Worm (Caenorhabditis elegans) whole organism, late embryonic: ENCODE data around the gene srw-124.
"Not testable (repeated sequence)": the region's sequence is repeated elsewhere in the genome, so short reads cannot be mapped to it uniquely, and the experiment has no call there.

Experiments
- K02D7.2 ChIP-seq: sonication (generic microtip); optimal IDR thresholded peaks from 2 replicates; lab custom pipeline; 2017; ENCODE audit warnings: mild to moderate bottlenecking, missing genetic modification characterization, missing compliant biosample characterization
- ceh-2 ChIP-seq: sonication (generic microtip); optimal IDR thresholded peaks from 2 replicates; lab custom pipeline; 2016; ENCODE audit warnings: missing genotype, missing genetic modification characterization, missing compliant biosample characterization
- ceh-24 ChIP-seq: sonication (generic microtip); optimal IDR thresholded peaks from 2 replicates; lab custom pipeline; 2016; ENCODE audit warnings: mild to moderate bottlenecking, missing genetic modification characterization, missing compliant biosample characterization
- ceh-9 ChIP-seq: sonication (generic microtip); optimal IDR thresholded peaks from 2 replicates; lab custom pipeline; 2016; ENCODE audit warnings: mild to moderate bottlenecking, missing genetic modification characterization, inconsistent platforms, missing compliant biosample characterization
- dmd-4 ChIP-seq: sonication (generic microtip); optimal IDR thresholded peaks from 2 replicates; lab custom pipeline; 2016; ENCODE audit warnings: borderline replicate concordance, missing genetic modification characterization, missing compliant biosample characterization
- elt-2 ChIP-seq: sonication (generic microtip); optimal IDR thresholded peaks from 2 replicates; lab custom pipeline; 2016; ENCODE audit warnings: missing genetic modification reagents, missing genetic modification characterization, missing compliant biosample characterization
- nfya-1 ChIP-seq: sonication (generic microtip); optimal IDR thresholded peaks from 2 replicates; lab custom pipeline; 2017; ENCODE audit warnings: missing genetic modification characterization, mild to moderate bottlenecking, missing compliant biosample characterization, antibody characterized with exemption, moderate library complexity
- nhr-11 ChIP-seq: fragments of 150-350 bp; optimal IDR thresholded peaks from 2 replicates; lab custom pipeline; 2014; ENCODE audit warnings: missing biosample characterization, missing genetic modification characterization
- pag-3 ChIP-seq: sonication (generic microtip); optimal IDR thresholded peaks from 2 replicates; lab custom pipeline; 2016; ENCODE audit warnings: missing compliant biosample characterization, missing genetic modification characterization, borderline replicate concordance
- pha-2 ChIP-seq: sonication (generic microtip); optimal IDR thresholded peaks from 2 replicates; lab custom pipeline; 2017; ENCODE audit warnings: mild to moderate bottlenecking, missing genetic modification characterization, missing compliant biosample characterization
- pqm-1 ChIP-seq: sonication (generic microtip); optimal IDR thresholded peaks from 2 replicates; lab custom pipeline; 2016; ENCODE audit warnings: missing genetic modification characterization, missing compliant biosample characterization
- rnt-1 ChIP-seq: sonication (generic microtip); optimal IDR thresholded peaks from 2 replicates; lab custom pipeline; 2016; ENCODE audit warnings: missing genetic modification characterization, missing compliant biosample characterization
- unc-42 ChIP-seq: sonication (generic microtip); optimal IDR thresholded peaks from 2 replicates; lab custom pipeline; 2016; ENCODE audit warnings: missing genotype, missing genetic modification characterization, missing compliant biosample characterization

DNA sequence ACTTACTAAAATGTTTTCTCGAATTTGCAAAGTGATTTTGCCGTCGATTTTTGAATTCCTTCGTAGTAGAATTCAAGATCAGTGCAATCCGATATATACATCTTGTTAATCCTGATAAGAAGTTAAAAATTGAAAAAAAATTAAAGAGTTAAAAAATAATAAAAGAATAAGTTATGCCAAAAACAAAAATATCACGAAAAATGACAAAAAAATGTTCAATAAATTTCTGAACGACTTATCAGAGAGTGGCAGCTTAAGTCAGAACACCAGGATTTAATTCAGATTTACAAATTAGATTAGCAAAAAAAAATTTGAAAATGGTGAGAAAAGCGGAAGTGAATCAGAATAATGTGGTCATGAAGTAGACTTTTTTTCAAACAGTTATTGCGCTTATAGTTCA, 1.1 kb upstream of the srw-124 start, which contains the start of gene srw-123:
- TF ChIP-seq nfya-1; K02D7.2 (tag; lab: Kevin White, UChicago); dmd-4 (tag; lab: Kevin White, UChicago); ceh-24 (tag; lab: Kevin White, UChicago); elt-2 (tag; lab: Kevin White, UChicago); nhr-11 (tag; lab: Kevin White, UChicago); ceh-2; unc-42 (tag; lab: Kevin White, UChicago); pqm-1; pag-3; rnt-1 (tag; lab: Kevin White, UChicago); ceh-9 (tag; lab: Kevin White, UChicago); pha-2 (tag; lab: Kevin White, UChicago): not testable (repeated sequence)
